Worm (Caenorhabditis elegans) whole organism, young adult: ENCODE results near the gene fkb-3.
A peak's percentile ranks its signal among the peaks of the same experiment; 100 is the strongest.

Experiments used
- B0035.1 ChIP-seq: sonication (generic microtip); optimal IDR thresholded peaks from 2 replicates; lab custom pipeline; 2016; ENCODE audit warnings: missing genetic modification characterization, mild to moderate bottlenecking, missing compliant biosample characterization, missing genotype, missing genetic modification reagents
- B0336.3 ChIP-seq: fragments of 200-800 bp; sonication (Bioruptor generic); IDR thresholded peaks from 2 replicates; pipeline ENCODE4 v1.3.6; 2022; ENCODE audit warnings: missing genetic modification characterization, missing compliant biosample characterization
- D2030.7 ChIP-seq: fragments of 200-800 bp; sonication (Bioruptor generic); IDR thresholded peaks from 2 replicates; pipeline ENCODE4 v1.3.6; 2022; ENCODE audit warnings: missing genetic modification reagents, missing genetic modification characterization, missing compliant biosample characterization
- F22D6.2 ChIP-seq: sonication (generic microtip); optimal IDR thresholded peaks from 2 replicates; lab custom pipeline; 2016; ENCODE audit warnings: mild to moderate bottlenecking, missing genetic modification characterization, missing compliant biosample characterization
- F23B12.7 ChIP-seq: sonication (generic microtip); optimal IDR thresholded peaks from 2 replicates; lab custom pipeline; 2017; ENCODE audit warnings: missing genetic modification characterization, mild to moderate bottlenecking, missing compliant biosample characterization, antibody characterized with exemption, moderate library complexity; ENCODE audit not compliant: insufficient read depth
- F55B11.4 ChIP-seq: sonication (generic microtip); optimal IDR thresholded peaks from 2 replicates; lab custom pipeline; 2016; ENCODE audit warnings: missing compliant biosample characterization, missing genetic modification characterization, borderline replicate concordance; ENCODE audit not compliant: insufficient read depth
- Y67H2A.10 ChIP-seq: fragments of 200-800 bp; sonication (Bioruptor generic); conservative IDR thresholded peaks from 2 replicates; pipeline ENCODE4 v1.3.6; 2022; ENCODE audit warnings: missing genetic modification reagents, missing genetic modification characterization, missing compliant biosample characterization
- Y79H2A.3 ChIP-seq: fragments of 200-800 bp; sonication (Bioruptor generic); conservative IDR thresholded peaks from 2 replicates; pipeline ENCODE4 v1.3.6; 2022; ENCODE audit warnings: missing genetic modification reagents, missing genetic modification characterization, missing compliant biosample characterization
- Y95B8A.8 ChIP-seq: fragments of 200-800 bp; sonication (Bioruptor generic); IDR thresholded peaks from 2 replicates; pipeline ENCODE4 v1.3.6; 2022; ENCODE audit warnings: missing genetic modification reagents, missing genetic modification characterization, missing compliant biosample characterization
- akir-1 ChIP-seq: fragments of 200-800 bp; sonication (Bioruptor generic); optimal IDR thresholded peaks from 2 replicates; lab custom pipeline; 2018; ENCODE audit warnings: mild to moderate bottlenecking, missing genetic modification characterization, moderate library complexity, missing compliant biosample characterization
- atf-7 ChIP-seq: sonication (generic microtip); optimal IDR thresholded peaks from 2 replicates; lab custom pipeline; 2017; ENCODE audit warnings: mild to moderate bottlenecking, missing genetic modification characterization, missing compliant biosample characterization
- athp-1 ChIP-seq: sonication (generic microtip); optimal IDR thresholded peaks from 2 replicates; lab custom pipeline; 2017; ENCODE audit warnings: mild to moderate bottlenecking, missing genetic modification characterization, missing compliant biosample characterization
- attf-6 ChIP-seq: fragments of 200-800 bp; sonication (Bioruptor generic); IDR thresholded peaks from 2 replicates; pipeline ENCODE4 v1.3.6; 2022; ENCODE audit warnings: missing genetic modification reagents, missing genetic modification characterization, missing compliant biosample characterization
- bed-1 ChIP-seq: fragments of 200-800 bp; sonication (Bioruptor generic); IDR thresholded peaks from 2 replicates; pipeline ENCODE4 v1.3.6; 2022; ENCODE audit warnings: missing genetic modification reagents, missing genetic modification characterization, missing compliant biosample characterization
- cebp-1 ChIP-seq, 2 experiments: fragments of 200-800 bp in 1 of 2; sonication (Bioruptor generic) in 1 of 2; sonication (generic microtip) in 1 of 2; IDR thresholded peaks in 1 of 2; optimal IDR thresholded peaks in 1 of 2; 2 replicates each; pipeline versions ENCODE4 v1.3.6 to Lab custom; 2017 to 2022; ENCODE audit warnings: missing compliant biosample characterization in 2 of 2, missing genetic modification characterization in 2 of 2, mild to moderate bottlenecking in 1 of 2, missing genetic modification reagents in 1 of 2, moderate library complexity in 1 of 2
- ceh-27 ChIP-seq: fragments of 200-800 bp; sonication (Bioruptor generic); optimal IDR thresholded peaks from 2 replicates; lab custom pipeline; 2018; ENCODE audit warnings: mild to moderate bottlenecking, missing genetic modification characterization, moderate library complexity, missing compliant biosample characterization
- ceh-91 ChIP-seq: fragments of 200-800 bp; sonication (Bioruptor generic); IDR thresholded peaks from 2 replicates; pipeline ENCODE4 v1.3.6; 2022; ENCODE audit warnings: missing genetic modification reagents, missing genetic modification characterization, missing compliant biosample characterization
- dox-1 ChIP-seq: fragments of 200-800 bp; sonication (Bioruptor generic); IDR thresholded peaks from 2 replicates; pipeline ENCODE4 v1.3.6; 2022; ENCODE audit warnings: missing genetic modification reagents, missing genetic modification characterization, missing compliant biosample characterization
- efl-1 ChIP-seq: fragments of 150-350 bp; optimal IDR thresholded peaks from 2 replicates; lab custom pipeline; 2014; ENCODE audit warnings: missing biosample characterization, missing genetic modification reagents, missing genetic modification characterization
- egl-44 ChIP-seq: fragments of 200-800 bp; sonication (Bioruptor generic); IDR thresholded peaks from 2 replicates; pipeline ENCODE4 v1.3.6; 2022; ENCODE audit warnings: missing genetic modification reagents, missing genetic modification characterization, missing compliant biosample characterization
- gei-17 ChIP-seq: fragments of 200-800 bp; sonication (Bioruptor generic); optimal IDR thresholded peaks from 2 replicates; lab custom pipeline; 2018; ENCODE audit warnings: mild to moderate bottlenecking, missing genetic modification characterization, missing compliant biosample characterization
- hsf-1 ChIP-seq: fragments of 200-800 bp; sonication (Bioruptor generic); IDR thresholded peaks from 2 replicates; pipeline ENCODE4 v1.3.6; 2022; ENCODE audit warnings: missing genetic modification reagents, missing genetic modification characterization, missing compliant biosample characterization
- lag-1 ChIP-seq: fragments of 200-800 bp; sonication (Bioruptor generic); IDR thresholded peaks from 2 replicates; pipeline ENCODE4 v1.3.6; 2022; ENCODE audit warnings: missing genetic modification reagents, missing genetic modification characterization, missing compliant biosample characterization
- lin-26 ChIP-seq: fragments of 200-800 bp; sonication (Bioruptor generic); IDR thresholded peaks from 2 replicates; pipeline ENCODE4 v1.3.6; 2022; ENCODE audit warnings: missing genetic modification reagents, missing genetic modification characterization, missing compliant biosample characterization
- lin-35 ChIP-seq, 3 experiments: fragments of 150-350 bp in 2 of 3; sonication (generic microtip) in 1 of 3; optimal IDR thresholded peaks; 2 replicates each; lab custom pipeline; 2014 to 2018; ENCODE audit warnings: missing biosample characterization in 3 of 3, missing genetic modification characterization in 3 of 3, missing genetic modification reagents in 3 of 3
- lin-54 ChIP-seq: fragments of 200-800 bp; sonication (Bioruptor generic); optimal IDR thresholded peaks from 2 replicates; lab custom pipeline; 2018; ENCODE audit warnings: mild to moderate bottlenecking, missing genetic modification characterization, missing compliant biosample characterization
- lsl-1 ChIP-seq: fragments of 200-800 bp; sonication (Bioruptor generic); optimal IDR thresholded peaks from 2 replicates; lab custom pipeline; 2018; ENCODE audit warnings: mild to moderate bottlenecking, missing genetic modification characterization, moderate library complexity, missing compliant biosample characterization
- lsy-27 ChIP-seq: sonication (generic microtip); optimal IDR thresholded peaks from 2 replicates; lab custom pipeline; 2017; ENCODE audit warnings: missing genetic modification characterization, mild to moderate bottlenecking, missing compliant biosample characterization, antibody characterized with exemption, missing genotype, borderline replicate concordance; ENCODE audit not compliant: insufficient read depth
- madf-3 ChIP-seq: fragments of 200-800 bp; sonication (Bioruptor generic); IDR thresholded peaks from 2 replicates; pipeline ENCODE4 v1.3.6; 2022; ENCODE audit warnings: missing genetic modification reagents, missing genetic modification characterization, missing compliant biosample characterization
- madf-6 ChIP-seq: fragments of 200-800 bp; sonication (Bioruptor generic); IDR thresholded peaks from 2 replicates; pipeline ENCODE4 v1.3.6; 2022; ENCODE audit warnings: missing genetic modification reagents, missing genetic modification characterization, missing compliant biosample characterization
- madf-8 ChIP-seq: fragments of 200-800 bp; sonication (Bioruptor generic); conservative IDR thresholded peaks from 2 replicates; pipeline ENCODE4 v1.3.6; 2022; ENCODE audit warnings: missing genetic modification reagents, missing genetic modification characterization, missing compliant biosample characterization
- mcd-1 ChIP-seq: fragments of 200-800 bp; sonication (Bioruptor generic); IDR thresholded peaks from 2 replicates; pipeline ENCODE4 v1.3.6; 2022; ENCODE audit warnings: missing genetic modification reagents, missing genetic modification characterization, missing compliant biosample characterization
- nhr-120 ChIP-seq: fragments of 200-800 bp; sonication (Bioruptor generic); IDR thresholded peaks from 2 replicates; pipeline ENCODE4 v1.3.6; 2022; ENCODE audit warnings: missing genetic modification characterization, missing compliant biosample characterization
- nhr-27 ChIP-seq: fragments of 200-800 bp; sonication (Bioruptor generic); optimal IDR thresholded peaks from 2 replicates; lab custom pipeline; 2018; ENCODE audit warnings: mild to moderate bottlenecking, missing genetic modification characterization, moderate library complexity, missing compliant biosample characterization
- nhr-90 ChIP-seq: sonication (generic microtip); optimal IDR thresholded peaks from 2 replicates; lab custom pipeline; 2016; ENCODE audit warnings: missing genotype, mild to moderate bottlenecking, missing genetic modification characterization, missing compliant biosample characterization
- repo-1 ChIP-seq: sonication (generic microtip); optimal IDR thresholded peaks from 2 replicates; lab custom pipeline; 2017; ENCODE audit warnings: mild to moderate bottlenecking, missing genetic modification characterization, missing compliant biosample characterization
- rpc-1 ChIP-seq, 2 experiments: fragments of 150-350 bp in 1 of 2; sonication (generic microtip) in 1 of 2; optimal IDR thresholded peaks; 2 replicates each; lab custom pipeline; 2014 to 2018; ENCODE audit warnings: missing biosample characterization in 1 of 2, missing genetic modification characterization in 1 of 2, missing genetic modification reagents in 1 of 2, missing genotype in 1 of 2
- sea-2 ChIP-seq: fragments of 200-800 bp; sonication (Bioruptor generic); IDR thresholded peaks from 2 replicates; pipeline ENCODE4 v1.3.6; 2022; ENCODE audit warnings: missing genetic modification characterization, missing compliant biosample characterization
- snpc-1.1 ChIP-seq: sonication (generic microtip); optimal IDR thresholded peaks from 2 replicates; lab custom pipeline; 2017; ENCODE audit warnings: missing genetic modification characterization, mild to moderate bottlenecking, missing compliant biosample characterization, antibody characterized with exemption, moderate library complexity, missing genotype, missing genetic modification reagents; ENCODE audit not compliant: insufficient read depth
- snpc-4 ChIP-seq, 5 experiments: fragments of 150-350 bp in 1 of 5; sonication (generic microtip) in 4 of 5; optimal IDR thresholded peaks; 2 replicates each; lab custom pipeline; 2014 to 2018; ENCODE audit warnings: missing genetic modification characterization in 5 of 5, missing biosample characterization in 3 of 5, antibody characterized with exemption in 2 of 5, mild to moderate bottlenecking in 2 of 5, missing compliant biosample characterization in 2 of 5, missing genotype in 2 of 5, moderate library complexity in 2 of 5, missing genetic modification reagents in 1 of 5
- tbp1 ChIP-seq: fragments of 200-800 bp; sonication (Bioruptor generic); optimal IDR thresholded peaks from 2 replicates; lab custom pipeline; 2018; ENCODE audit warnings: mild to moderate bottlenecking, missing genetic modification characterization, missing compliant biosample characterization
- xnd-1 ChIP-seq: sonication (generic microtip); optimal IDR thresholded peaks from 2 replicates; lab custom pipeline; 2016; ENCODE audit warnings: missing genotype, missing genetic modification reagents, missing genetic modification characterization, missing compliant biosample characterization
- ztf-25 ChIP-seq: fragments of 200-800 bp; sonication (Bioruptor generic); IDR thresholded peaks from 2 replicates; pipeline ENCODE4 v1.3.6; 2022; ENCODE audit warnings: missing genetic modification reagents, missing genetic modification characterization, missing compliant biosample characterization
- ztf-28 ChIP-seq: fragments of 200-800 bp; sonication (Bioruptor generic); IDR thresholded peaks from 2 replicates; pipeline ENCODE4 v1.3.6; 2022; ENCODE audit warnings: missing genetic modification reagents, missing genetic modification characterization, missing compliant biosample characterization

fkb-3 gene

DNA sequence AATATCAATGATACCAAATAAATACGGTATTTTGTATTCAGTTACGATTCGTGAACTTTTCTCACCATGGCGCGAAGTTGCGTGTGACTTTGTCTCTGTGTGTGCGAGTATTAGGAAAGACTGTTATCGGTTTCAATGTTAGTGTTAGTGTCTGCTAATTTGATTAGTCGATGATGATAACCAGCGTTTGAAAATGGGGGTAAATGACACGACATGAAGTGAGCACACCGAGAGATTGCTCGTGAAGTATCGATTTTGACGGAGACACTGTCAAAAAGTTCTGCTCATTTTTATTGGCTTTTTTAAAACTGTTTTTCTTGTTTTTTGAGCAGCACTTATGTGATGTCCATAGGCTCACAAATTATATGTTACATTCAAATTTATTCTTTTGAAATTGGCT is 26.6 kb upstream of the fkb-3 start (continued):
- TF ChIP-seq Y95B8A.8 (0 out of 2 replicates have a peak, but pooled peaks have one; percentile 42), ztf-25 (GFP tag; lab: Robert Waterston, UW) (0 out of 2 replicates have a peak, but pooled peaks have one; percentile 59), gei-17 (GFP tag; lab: Kevin White, UChicago) (no peak), F23B12.7 (tag; lab: Kevin White, UChicago) (no peak), F22D6.2 (no peak), Y79H2A.3 (GFP tag; lab: Robert Waterston, UW) (0 out of 2 replicates have a peak, but pooled peaks have one; percentile 20), lin-35 (GFP tag; optimal IDR thresholded peaks at IDR 0.05; lab: Kevin White, UChicago) (no peak), bed-1 (GFP tag; lab: Robert Waterston, UW) (no peak), ztf-28 (GFP tag; lab: Robert Waterston, UW) (no peak), lsy-27 (tag; lab: Kevin White, UChicago) (no peak), lsl-1 (GFP tag; lab: Kevin White, UChicago) (peak; percentile 33), F55B11.4 (tag; lab: Kevin White, UChicago) (no peak), sea-2 (no peak), nhr-90 (peak; percentile 22), attf-6 (GFP tag; lab: Robert Waterston, UW) (peak; percentile 64), dox-1 (GFP tag; lab: Robert Waterston, UW) (no peak; the same call in 1 of the 2 replicates), egl-44 (GFP tag; lab: Robert Waterston, UW) (no peak), lin-26 (GFP tag; lab: Robert Waterston, UW) (peak; percentile 50; the same call in 1 of the 2 replicates), B0336.3 (GFP tag; lab: Robert Waterston, UW) (peak; percentile 88), atf-7 (tag; lab: Kevin White, UChicago) (peak; percentile 40), athp-1 (tag; lab: Kevin White, UChicago) (no peak), nhr-27 (no peak), snpc-4 (GFP tag; optimal IDR thresholded peaks at IDR 0.05; lab: Kevin White, UChicago) (no peak), snpc-4 (tag; optimal IDR thresholded peaks at IDR 0.05; lab: Kevin White, UChicago) (peak in 2 of 4 experiments; percentile 6 to 46), lin-54 (GFP tag; lab: Kevin White, UChicago) (peak; percentile 35), cebp-1 (GFP tag; IDR thresholded peaks at IDR 0.05; lab: Robert Waterston, UW) (peak; percentile 32; the same call in 1 of the 2 replicates), cebp-1 (tag; optimal IDR thresholded peaks at IDR 0.05; lab: Kevin White, UChicago) (peak; percentile 65), rpc-1 (optimal IDR thresholded peaks at IDR 0.05; lab: Kevin White, UChicago) (no peak), rpc-1 (tag; optimal IDR thresholded peaks at IDR 0.05; lab: Kevin White, UChicago) (no peak), B0035.1 (tag; lab: Kevin White, UChicago) (no peak), ceh-27 (GFP tag; lab: Kevin White, UChicago) (no peak), snpc-1.1 (tag; lab: Kevin White, UChicago) (peak; percentile 13), mcd-1 (GFP tag; lab: Robert Waterston, UW) (no peak), lag-1 (GFP tag; lab: Robert Waterston, UW) (no peak), repo-1 (tag; lab: Kevin White, UChicago) (peak; percentile 79)

DNA sequence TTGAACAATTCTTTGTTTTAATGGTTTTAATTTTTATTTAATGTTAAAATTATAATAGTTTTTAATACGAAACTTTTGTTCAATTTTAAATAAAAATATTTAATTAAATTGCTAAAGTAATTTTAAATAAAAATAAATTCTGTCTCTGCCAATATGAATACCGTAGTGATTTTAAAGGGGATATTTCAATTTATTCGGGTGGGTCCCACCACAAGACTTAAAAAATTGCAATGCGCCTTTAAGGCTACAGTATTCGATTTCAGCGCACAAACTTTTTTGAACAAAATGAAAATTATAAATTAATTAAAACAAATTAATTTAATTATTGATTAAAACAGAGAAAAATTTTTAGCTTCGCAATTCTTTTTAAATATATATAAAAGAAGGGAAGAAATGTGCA is 25.9 kb upstream of the fkb-3 start:
- TF ChIP-seq D2030.7 (GFP tag; lab: Robert Waterston, UW) (peak; percentile 54; the same call in 1 of the 2 replicates), tbp1 (GFP tag; lab: Kevin White, UChicago) (peak; percentile 31), mcd-1 (GFP tag; lab: Robert Waterston, UW) (0 out of 2 replicates have a peak, but pooled peaks have one; percentile 7), efl-1 (GFP tag; lab: Kevin White, UChicago) (peak; percentile 7), madf-3 (GFP tag; lab: Robert Waterston, UW) (peak; percentile 90), Y67H2A.10 (GFP tag; lab: Robert Waterston, UW) (no peak), ceh-91 (GFP tag; lab: Robert Waterston, UW) (peak; percentile 51), hsf-1 (GFP tag; lab: Robert Waterston, UW) (0 out of 2 replicates have a peak, but pooled peaks have one; percentile 14), lsl-1 (GFP tag; lab: Kevin White, UChicago) (peak; percentile 97), nhr-120 (GFP tag; lab: Robert Waterston, UW) (no peak), madf-8 (peak; percentile 75), xnd-1 (peak; percentile 89), snpc-1.1 (tag; lab: Kevin White, UChicago) (peak; percentile 50), lin-54 (GFP tag; lab: Kevin White, UChicago) (peak; percentile 54), madf-6 (GFP tag; lab: Robert Waterston, UW) (peak; percentile 93), akir-1 (GFP tag; lab: Kevin White, UChicago) (no peak)
